Fruit fly (Drosophila melanogaster) whole organism, embryonic: ENCODE data around the gene Gnpat.
A peak's percentile ranks its signal among the peaks of the same experiment; 100 is the strongest.

Source experiments
- Adf1 ChIP-seq: fragments of 200-800 bp; sonication (Bioruptor generic); IDR thresholded peaks from 2 replicates; pipeline ENCODE4 v1.3.6; 2022; ENCODE audit warnings: missing biosample characterization, missing genetic modification characterization
- CG10543 ChIP-seq: fragments of 200-800 bp; sonication (Bioruptor generic); optimal IDR thresholded peaks from 3 replicates; lab custom pipeline; 2017; ENCODE audit warnings: missing biosample characterization, mild to moderate bottlenecking, missing genetic modification characterization, moderate library complexity
- CG11504 ChIP-seq: fragments of 200-800 bp; sonication (Bioruptor generic); optimal IDR thresholded peaks from 3 replicates; lab custom pipeline; 2019; ENCODE audit warnings: missing biosample characterization, mild to moderate bottlenecking, missing genetic modification characterization, moderate library complexity
- CG12104 ChIP-seq: fragments of 200-800 bp; sonication (Bioruptor generic); optimal IDR thresholded peaks from 3 replicates; lab custom pipeline; 2016; ENCODE audit warnings: missing biosample characterization, missing genetic modification characterization
- CG12391 ChIP-seq: fragments of 200-800 bp; sonication (Bioruptor generic); optimal IDR thresholded peaks from 3 replicates; lab custom pipeline; 2018; ENCODE audit warnings: missing biosample characterization, mild to moderate bottlenecking, missing genetic modification characterization, moderate library complexity
- CG12744 ChIP-seq: fragments of 200-800 bp; sonication (Bioruptor generic); optimal IDR thresholded peaks from 2 replicates; lab custom pipeline; 2016; ENCODE audit warnings: missing biosample characterization, missing genetic modification characterization
- CG13775 ChIP-seq: fragments of 200-800 bp; sonication (Bioruptor generic); optimal IDR thresholded peaks from 3 replicates; lab custom pipeline; 2017; ENCODE audit warnings: missing biosample characterization, mild to moderate bottlenecking, missing genetic modification characterization
- CG18011 ChIP-seq: fragments of 200-800 bp; sonication (Bioruptor generic); optimal IDR thresholded peaks from 2 replicates; lab custom pipeline; 2017; ENCODE audit warnings: missing biosample characterization, missing genetic modification characterization, mild to moderate bottlenecking, moderate library complexity, missing genotype
- CG18619 ChIP-seq: fragments of 200-800 bp; sonication (Bioruptor generic); optimal IDR thresholded peaks from 3 replicates; lab custom pipeline; 2017; ENCODE audit warnings: missing biosample characterization, mild to moderate bottlenecking, missing genetic modification characterization
- CG2116 ChIP-seq: fragments of 200-800 bp; sonication (Bioruptor generic); optimal IDR thresholded peaks from 3 replicates; lab custom pipeline; 2018; ENCODE audit warnings: missing biosample characterization, mild to moderate bottlenecking, missing genetic modification characterization
- CG2199 ChIP-seq: fragments of 200-800 bp; sonication (Bioruptor generic); IDR thresholded peaks from 3 replicates; pipeline ENCODE4 v1.3.6; 2022; ENCODE audit warnings: missing biosample characterization, missing genetic modification characterization
- CG2712 ChIP-seq: fragments of 200-800 bp; optimal IDR thresholded peaks from 3 replicates; lab custom pipeline; 2019; ENCODE audit warnings: missing biosample characterization, mild to moderate bottlenecking, missing genetic modification characterization, moderate library complexity
- CG30020 ChIP-seq: fragments of 200-800 bp; optimal IDR thresholded peaks from 2 replicates; lab custom pipeline; 2019; ENCODE audit warnings: missing biosample characterization, mild to moderate bottlenecking, missing genetic modification characterization, moderate library complexity
- CG32532 ChIP-seq: fragments of 200-800 bp; sonication (Bioruptor generic); IDR thresholded peaks from 2 replicates; pipeline ENCODE4 v1.3.6; 2022; ENCODE audit warnings: missing biosample characterization, missing genetic modification characterization
- CG33557 ChIP-seq: fragments of 200-800 bp; sonication (Bioruptor generic); optimal IDR thresholded peaks from 2 replicates; lab custom pipeline; 2019; ENCODE audit warnings: missing biosample characterization, mild to moderate bottlenecking, missing genetic modification characterization, moderate library complexity
- CG4707 ChIP-seq: fragments of 200-800 bp; sonication (Bioruptor generic); optimal IDR thresholded peaks from 2 replicates; lab custom pipeline; 2018; ENCODE audit warnings: missing biosample characterization, mild to moderate bottlenecking, missing genetic modification characterization, moderate library complexity
- CG4854 ChIP-seq: fragments of 200-800 bp; sonication (Bioruptor generic); optimal IDR thresholded peaks from 2 replicates; lab custom pipeline; 2016; ENCODE audit warnings: missing biosample characterization, missing genetic modification characterization, inconsistent platforms
- CG8388 ChIP-seq: fragments of 200-800 bp; sonication (Bioruptor generic); optimal IDR thresholded peaks from 2 replicates; lab custom pipeline; 2019; ENCODE audit warnings: missing biosample characterization, mild to moderate bottlenecking, missing genetic modification characterization, moderate library complexity
- CG8944 ChIP-seq: fragments of 200-800 bp; sonication (Bioruptor generic); optimal IDR thresholded peaks from 3 replicates; lab custom pipeline; 2016; ENCODE audit warnings: missing biosample characterization, missing genetic modification characterization
- CG9817 ChIP-seq: fragments of 200-800 bp; sonication (Bioruptor generic); optimal IDR thresholded peaks from 2 replicates; lab custom pipeline; 2018; ENCODE audit warnings: missing biosample characterization, mild to moderate bottlenecking, missing genetic modification characterization, moderate library complexity
- Dip2 ChIP-seq: fragments of 200-800 bp; sonication (Bioruptor generic); IDR thresholded peaks from 2 replicates; pipeline ENCODE4 v1.3.6; 2022; ENCODE audit warnings: missing biosample characterization, missing genetic modification characterization
- H2.0 ChIP-seq: fragments of 200-800 bp; sonication (Bioruptor generic); IDR thresholded peaks from 2 replicates; pipeline ENCODE4 v1.3.6; 2022; ENCODE audit warnings: missing biosample characterization, missing genetic modification characterization
- HLHmδ ChIP-seq: fragments of 200-800 bp; sonication (Bioruptor generic); optimal IDR thresholded peaks from 2 replicates; lab custom pipeline; 2018; ENCODE audit warnings: missing biosample characterization, mild to moderate bottlenecking, missing genetic modification characterization, moderate library complexity
- Hr3 ChIP-seq: fragments of 200-800 bp; sonication (Bioruptor generic); optimal IDR thresholded peaks from 3 replicates; lab custom pipeline; 2016; ENCODE audit warnings: missing biosample characterization, missing genetic modification characterization
- Hr39 ChIP-seq: fragments of >200 bp; optimal IDR thresholded peaks from 2 replicates; lab custom pipeline; 2017
- Lhr ChIP-seq: fragments of 200-800 bp; sonication (Bioruptor generic); optimal IDR thresholded peaks from 3 replicates; lab custom pipeline; 2017; ENCODE audit warnings: mild to moderate bottlenecking, missing biosample characterization, missing genetic modification reagents, missing genetic modification characterization
- Lpt ChIP-seq: fragments of >200 bp; optimal IDR thresholded peaks from 2 replicates; lab custom pipeline; 2018; ENCODE audit warnings: missing biosample characterization, missing genetic modification characterization
- MTF-1 ChIP-seq: fragments of 200-800 bp; sonication (Bioruptor generic); optimal IDR thresholded peaks from 2 replicates; lab custom pipeline; 2018; ENCODE audit warnings: missing biosample characterization, mild to moderate bottlenecking, missing genetic modification characterization, borderline replicate concordance
- Nf-YA ChIP-seq: fragments of 200-800 bp; sonication (Bioruptor generic); IDR thresholded peaks from 2 replicates; pipeline ENCODE4 v1.3.6; 2022; ENCODE audit warnings: missing biosample characterization, missing genetic modification characterization
- Ptx1 ChIP-seq: fragments of 200-800 bp; sonication (Bioruptor generic); IDR thresholded peaks from 2 replicates; pipeline ENCODE4 v1.3.6; 2022; ENCODE audit warnings: missing biosample characterization, missing genetic modification characterization
- TFAM ChIP-seq: fragments of 200-800 bp; sonication (Bioruptor generic); optimal IDR thresholded peaks from 2 replicates; lab custom pipeline; 2017; ENCODE audit warnings: missing biosample characterization, missing genetic modification characterization, inconsistent platforms
- bab2 ChIP-seq: fragments of 200-800 bp; sonication (Bioruptor generic); optimal IDR thresholded peaks from 2 replicates; lab custom pipeline; 2016; ENCODE audit warnings: missing biosample characterization, missing genetic modification characterization
- bowl ChIP-seq: fragments of 200-800 bp; sonication (Bioruptor generic); IDR thresholded peaks from 2 replicates; pipeline ENCODE4 v1.3.6; 2022; ENCODE audit warnings: missing biosample characterization, missing genetic modification characterization
- bsh ChIP-seq, 2 experiments: fragments of 200-800 bp; sonication (Bioruptor generic); optimal IDR thresholded peaks; 2 replicates each; lab custom pipeline; 2017 to 2018; ENCODE audit warnings: mild to moderate bottlenecking in 2 of 2, missing biosample characterization in 2 of 2, missing genetic modification characterization in 2 of 2, moderate library complexity in 1 of 2
- btn ChIP-seq: fragments of 200-800 bp; sonication (Bioruptor generic); optimal IDR thresholded peaks from 2 replicates; lab custom pipeline; 2016; ENCODE audit warnings: missing biosample characterization, missing genetic modification characterization
- cg ChIP-seq: fragments of 200-800 bp; sonication (Bioruptor generic); optimal IDR thresholded peaks from 3 replicates; lab custom pipeline; 2019; ENCODE audit warnings: missing biosample characterization, mild to moderate bottlenecking, missing genetic modification characterization, moderate library complexity
- cwo ChIP-seq: fragments of 200-800 bp; sonication (Bioruptor generic); optimal IDR thresholded peaks from 3 replicates; lab custom pipeline; 2017; ENCODE audit warnings: missing biosample characterization, missing genetic modification characterization, mild to moderate bottlenecking, moderate library complexity, missing genetic modification reagents
- dmrt99B ChIP-seq: fragments of 200-800 bp; sonication (Bioruptor generic); optimal IDR thresholded peaks from 2 replicates; lab custom pipeline; 2018; ENCODE audit warnings: missing biosample characterization, mild to moderate bottlenecking, missing genetic modification characterization, moderate library complexity
- en ChIP-seq: fragments of 200-800 bp; sonication (Bioruptor generic); optimal IDR thresholded peaks from 2 replicates; lab custom pipeline; 2016; ENCODE audit warnings: missing biosample characterization, missing genetic modification characterization
- gce ChIP-seq: fragments of 200-800 bp; sonication (Bioruptor generic); IDR thresholded peaks from 3 replicates; pipeline ENCODE4 v1.3.6; 2022; ENCODE audit warnings: missing biosample characterization, missing genetic modification characterization
- h ChIP-seq: fragments of >200 bp; optimal IDR thresholded peaks from 2 replicates; lab custom pipeline; 2017
- hb ChIP-seq: fragments of 200-800 bp; sonication (Bioruptor generic); IDR thresholded peaks from 3 replicates; pipeline ENCODE4 v1.3.6; 2022; ENCODE audit warnings: missing biosample characterization, missing genetic modification characterization; ENCODE audit not compliant: partially characterized antibody
- lola ChIP-seq, 3 experiments: fragments of >200 bp in 2 of 3; fragments of 200-800 bp in 1 of 3; sonication (Bioruptor generic) in 1 of 3; optimal IDR thresholded peaks; 2 replicates each; lab custom pipeline; 2017 to 2019; ENCODE audit warnings: missing biosample characterization in 3 of 3, missing genetic modification characterization in 3 of 3, mild to moderate bottlenecking in 1 of 3, moderate library complexity in 1 of 3
- mld ChIP-seq: fragments of 200-800 bp; sonication (Bioruptor generic); IDR thresholded peaks from 3 replicates; pipeline ENCODE4 v1.3.6; 2022; ENCODE audit warnings: missing biosample characterization, missing genetic modification characterization; ENCODE audit not compliant: partially characterized antibody
- so ChIP-seq: fragments of 200-800 bp; sonication (Bioruptor generic); IDR thresholded peaks from 3 replicates; pipeline ENCODE4 v1.3.6; 2022; ENCODE audit warnings: missing biosample characterization, missing genetic modification characterization
- sqz ChIP-seq: fragments of 200-800 bp; sonication (Bioruptor generic); optimal IDR thresholded peaks from 3 replicates; lab custom pipeline; 2018; ENCODE audit warnings: missing biosample characterization, mild to moderate bottlenecking, missing genetic modification characterization
- ssp ChIP-seq: fragments of 200-800 bp; sonication (Bioruptor generic); IDR thresholded peaks from 2 replicates; pipeline ENCODE4 v1.3.6; 2022; ENCODE audit warnings: missing biosample characterization, missing genetic modification characterization
- tgo ChIP-seq: fragments of 200-800 bp; sonication (Bioruptor generic); IDR thresholded peaks from 3 replicates; pipeline ENCODE4 v1.3.6; 2022; ENCODE audit warnings: missing biosample characterization, missing genetic modification characterization
- trem ChIP-seq: fragments of 200-800 bp; optimal IDR thresholded peaks from 3 replicates; lab custom pipeline; 2019; ENCODE audit warnings: missing biosample characterization, mild to moderate bottlenecking, missing genetic modification characterization, moderate library complexity
- vnd ChIP-seq: fragments of 200-800 bp; sonication (Bioruptor generic); IDR thresholded peaks from 3 replicates; pipeline ENCODE4 v1.3.6; 2022; ENCODE audit warnings: missing biosample characterization, missing genetic modification characterization; ENCODE audit not compliant: partially characterized antibody

Gnpat gene

DNA sequence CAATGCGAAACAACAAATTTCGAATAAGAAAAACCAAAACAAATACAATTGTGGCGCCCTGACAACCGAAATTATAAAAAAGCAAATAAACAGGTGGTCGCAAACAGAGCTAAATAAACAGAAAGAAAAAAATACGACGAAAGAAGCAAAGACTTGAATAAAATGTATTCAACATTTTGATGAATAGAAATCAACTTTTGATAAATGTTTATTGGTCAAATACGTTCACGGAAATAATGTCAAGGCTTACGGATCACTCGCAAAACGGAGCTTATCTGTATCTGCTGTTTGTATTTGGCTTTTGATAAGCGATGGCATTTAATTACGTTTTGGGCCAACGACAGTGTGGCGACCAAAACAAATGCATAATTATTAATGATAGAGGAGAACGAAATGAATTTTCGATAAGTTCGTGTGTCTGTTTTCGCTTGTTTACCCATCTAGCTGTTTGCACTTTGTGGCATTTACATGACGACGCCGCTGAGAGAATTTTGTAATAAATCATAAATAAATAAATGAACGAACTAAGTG lies 37.5 kb downstream of the Gnpat start (continued):
- no peak for TF ChIP-seq HLHmδ (GFP tag; lab: Kevin White, UChicago)
- no peak for TF ChIP-seq trem (tag; lab: Kevin White, UChicago)
- TF ChIP-seq CG9817 (tag; lab: Kevin White, UChicago), result peak; percentile 19
- TF ChIP-seq cwo (GFP tag; lab: Kevin White, UChicago), result peak; percentile 3
- TF ChIP-seq CG12391, result peak; percentile 66
- TF ChIP-seq MTF-1 (GFP tag; lab: Kevin White, UChicago), result peak; percentile 13
- no peak for TF ChIP-seq CG8944 (GFP tag; lab: Kevin White, UChicago)
- TF ChIP-seq CG18619, result peak; percentile 63
- peak; percentile 10 for TF ChIP-seq en (GFP tag; lab: Kevin White, UChicago)
- no peak for TF ChIP-seq tgo (GFP tag; lab: Robert Waterston, UW)
- TF ChIP-seq CG18011 (GFP tag; lab: Kevin White, UChicago), result peak; percentile 23
- peak; percentile 45 for TF ChIP-seq CG2116 (GFP tag; lab: Kevin White, UChicago)
- TF ChIP-seq btn (GFP tag; lab: Kevin White, UChicago), result no peak
- TF ChIP-seq Lhr (GFP tag; lab: Kevin White, UChicago), result peak; percentile 4
- peak in 1 of 3 experiments; percentile 68 for TF ChIP-seq lola (GFP tag; optimal IDR thresholded peaks at IDR 0.05; lab: Kevin White, UChicago)
- 0 out of 2 replicates have a peak, but pooled peaks have one; percentile 32 for TF ChIP-seq Nf-YA
- peak; percentile 19 for TF ChIP-seq CG2712
- TF ChIP-seq dmrt99B, result peak; percentile 62
- TF ChIP-seq CG30020 (tag; lab: Kevin White, UChicago), result no peak
- TF ChIP-seq bowl, result no peak
- TF ChIP-seq Ptx1 (GFP tag; lab: Robert Waterston, UW), result no peak
- TF ChIP-seq Dip2 (GFP tag; lab: Robert Waterston, UW), result no peak
- TF ChIP-seq CG8388 (GFP tag; lab: Kevin White, UChicago), result no peak
- TF ChIP-seq TFAM (GFP tag; lab: Kevin White, UChicago), result peak; percentile 33
- peak; percentile 18 for TF ChIP-seq CG12104 (GFP tag; lab: Kevin White, UChicago)
- peak; percentile 21 for TF ChIP-seq CG13775 (GFP tag; lab: Kevin White, UChicago)
- TF ChIP-seq CG4707 (GFP tag; lab: Kevin White, UChicago), result no peak
- no peak for TF ChIP-seq gce (GFP tag; lab: Robert Waterston, UW)
- no peak for TF ChIP-seq H2.0
- TF ChIP-seq CG2199, result no peak
- peak; percentile 21 for TF ChIP-seq bab2 (GFP tag; lab: Kevin White, UChicago)
- no peak for TF ChIP-seq vnd (GFP tag; lab: Robert Waterston, UW)
- no peak for TF ChIP-seq h (lab: Kevin White, UChicago)
- TF ChIP-seq cg (GFP tag; lab: Kevin White, UChicago), result no peak
- peak; percentile 45 for TF ChIP-seq CG11504 (tag; lab: Kevin White, UChicago)
- TF ChIP-seq Lpt (GFP tag; lab: Kevin White, UChicago), result no peak
- no peak for TF ChIP-seq hb
- TF ChIP-seq so (GFP tag; lab: Robert Waterston, UW), result no peak
- no peak for TF ChIP-seq Hr39 (lab: Kevin White, UChicago)
- TF ChIP-seq CG12744 (GFP tag; lab: Kevin White, UChicago), result peak; percentile 51
- no peak for TF ChIP-seq CG32532 (GFP tag; lab: Robert Waterston, UW)
- no peak for TF ChIP-seq CG4854 (GFP tag; lab: Kevin White, UChicago)
- peak; percentile 42 for TF ChIP-seq CG10543
- TF ChIP-seq sqz (GFP tag; lab: Kevin White, UChicago), result peak; percentile 72
- TF ChIP-seq mld, result no peak
- TF ChIP-seq Hr3 (GFP tag; lab: Kevin White, UChicago), result peak; percentile 7
- TF ChIP-seq CG33557, result peak; percentile 83
- TF ChIP-seq bsh (GFP tag; optimal IDR thresholded peaks at IDR 0.05; lab: Kevin White, UChicago), result peak in 1 of 2 experiments; percentile 11
- no peak for TF ChIP-seq Adf1
- TF ChIP-seq ssp (GFP tag; lab: Robert Waterston, UW), result no peak
